Fruit fly (Drosophila melanogaster) Kc167 (cell line): ENCODE measurements around the gene CG4465.

Source experiments
- Myc ChIP-seq: fragments of >200 bp; optimal IDR thresholded peaks from 2 replicates; lab custom pipeline; 2017; ENCODE audit warnings: missing external identifiers
- Sin3A ChIP-seq: fragments of >200 bp; optimal IDR thresholded peaks from 2 replicates; lab custom pipeline; 2018; ENCODE audit warnings: missing external identifiers
- h ChIP-seq: fragments of >200 bp; optimal IDR thresholded peaks from 3 replicates; lab custom pipeline; 2018; ENCODE audit warnings: missing external identifiers
- insv ChIP-seq: fragments of >200 bp; optimal IDR thresholded peaks from 3 replicates; lab custom pipeline; 2018; ENCODE audit warnings: missing external identifiers
- psq ChIP-seq: fragments of >200 bp; optimal IDR thresholded peaks from 2 replicates; lab custom pipeline; 2017; ENCODE audit warnings: missing external identifiers
- ttk ChIP-seq: sonication (Bioruptor generic); optimal IDR thresholded peaks from 2 replicates; lab custom pipeline; 2017; ENCODE audit warnings: missing external identifiers

Gene CG4465

DNA sequence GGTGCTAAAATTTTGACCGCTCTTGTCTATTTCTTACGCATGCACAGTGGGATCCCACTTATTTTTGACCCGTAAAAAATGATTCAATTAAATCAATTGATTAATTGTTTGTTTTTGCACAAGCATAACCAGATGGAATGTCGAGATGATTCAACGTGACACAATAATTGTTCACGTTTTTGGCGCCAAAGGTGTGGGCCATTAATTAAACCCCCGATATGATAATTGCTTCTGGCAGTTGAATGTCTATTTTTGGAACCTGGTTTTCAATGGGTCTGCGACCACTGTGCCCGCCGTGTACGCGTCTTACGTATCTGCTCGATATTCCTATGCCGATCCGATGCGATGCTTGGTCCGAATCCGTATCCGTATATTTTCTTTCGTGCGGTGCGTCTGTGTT lies 25.6 kb downstream of the CG4465 start:
- TF ChIP-seq Sin3A (lab: Kevin White, UChicago) (no peak), insv (lab: Kevin White, UChicago) (no peak), h (lab: Kevin White, UChicago) (no peak), Myc (lab: Kevin White, UChicago) (no peak), ttk (lab: Kevin White, UChicago) (no peak), psq (lab: Kevin White, UChicago) (no peak)

DNA sequence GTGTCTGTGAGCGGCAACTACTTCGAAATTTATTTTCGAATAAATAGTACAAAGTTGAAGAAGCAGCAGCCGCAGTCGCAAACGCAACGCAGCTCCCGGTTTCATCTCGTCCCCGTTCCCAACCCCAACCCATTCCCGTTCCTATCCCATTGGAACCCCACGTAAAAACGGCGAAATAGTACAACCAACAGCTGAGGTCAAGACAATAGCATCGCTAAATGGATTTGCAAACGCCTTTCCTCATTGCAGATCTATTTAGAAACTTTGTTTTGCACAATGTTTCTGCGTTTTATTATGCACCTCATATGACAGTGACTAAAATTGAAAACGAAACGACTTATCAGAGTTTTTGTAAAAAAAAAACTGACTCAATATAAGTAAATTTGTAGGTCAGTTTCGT lies 26.3 kb downstream of the CG4465 start:
- TF ChIP-seq ttk (lab: Kevin White, UChicago) = no peak
- no peak for TF ChIP-seq insv (lab: Kevin White, UChicago)
- no peak for TF ChIP-seq psq (lab: Kevin White, UChicago)

DNA sequence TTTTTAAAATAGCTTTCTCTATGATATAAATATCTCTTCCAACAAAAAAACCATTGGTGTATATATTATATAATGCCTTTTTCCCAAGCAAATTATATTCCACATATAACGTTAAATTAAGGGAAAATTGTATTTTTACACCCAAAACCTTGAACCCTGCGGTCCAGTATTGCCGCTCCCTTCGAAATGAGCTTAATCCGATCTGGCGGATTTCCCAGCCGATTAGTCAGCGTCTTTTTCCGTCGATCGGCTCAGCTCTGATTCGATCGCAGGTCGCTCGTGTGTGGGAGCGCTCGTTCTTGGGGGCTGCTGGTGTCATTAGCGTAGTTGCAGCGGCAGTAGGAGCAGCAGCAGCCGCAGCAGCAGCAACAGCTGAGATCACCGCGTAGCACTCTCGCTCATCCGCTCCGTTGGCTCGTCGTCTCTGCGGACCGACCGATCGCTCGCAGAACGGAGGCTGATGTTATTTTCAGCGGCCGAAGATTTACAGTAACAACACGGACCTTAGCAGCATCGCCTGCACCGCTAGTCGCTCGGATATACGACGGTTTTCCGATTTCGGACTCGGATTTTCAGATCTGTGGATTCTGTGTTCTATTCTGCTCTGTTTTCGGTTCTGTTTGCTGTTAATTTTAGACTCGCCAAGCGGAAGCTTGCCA lies 27.2 kb downstream of the CG4465 start, which contains the start of gene CG4733:
Gene CG4733, plus strand, starts transcription at position 350 of the 659 bp plus-strand sequence.
- TF ChIP-seq h (lab: Kevin White, UChicago) (no peak), Sin3A (lab: Kevin White, UChicago) (no peak), Myc (lab: Kevin White, UChicago) (no peak), psq (lab: Kevin White, UChicago) (no peak), insv (lab: Kevin White, UChicago) (no peak), ttk (lab: Kevin White, UChicago) (no peak)

DNA sequence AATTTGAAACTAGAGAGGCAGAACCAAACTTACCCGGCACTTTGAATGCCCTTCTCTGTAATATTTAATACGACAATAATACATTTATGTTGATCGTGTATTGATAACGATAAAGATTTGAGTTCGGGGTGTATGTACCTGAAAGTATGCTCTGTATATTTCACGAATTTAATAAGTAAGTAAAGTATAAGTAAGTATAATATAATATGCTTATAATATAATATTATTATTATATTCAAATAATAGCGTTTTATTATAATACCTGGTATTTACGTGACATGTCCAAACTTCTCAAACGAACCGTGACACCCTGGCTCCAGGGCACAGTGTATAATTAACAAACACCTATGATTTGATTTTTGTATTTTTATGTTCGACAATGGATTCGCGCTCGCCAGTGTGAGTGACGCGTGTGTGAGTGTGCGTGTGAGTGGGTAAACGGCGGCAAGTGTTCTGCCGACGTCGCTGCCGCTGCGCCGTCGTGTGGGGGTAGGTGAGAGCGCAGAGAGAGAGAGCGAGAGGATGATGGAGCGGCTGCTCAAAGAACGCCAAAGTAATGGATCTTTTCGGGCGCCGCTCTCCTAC lies 27.9 kb downstream of the CG4465 start:
- no peak for TF ChIP-seq ttk (lab: Kevin White, UChicago)
- no peak for TF ChIP-seq Myc (lab: Kevin White, UChicago)
- TF ChIP-seq insv (lab: Kevin White, UChicago) = no peak
- no peak for TF ChIP-seq psq (lab: Kevin White, UChicago)
- TF ChIP-seq h (lab: Kevin White, UChicago) = no peak
- TF ChIP-seq Sin3A (lab: Kevin White, UChicago) = no peak

DNA sequence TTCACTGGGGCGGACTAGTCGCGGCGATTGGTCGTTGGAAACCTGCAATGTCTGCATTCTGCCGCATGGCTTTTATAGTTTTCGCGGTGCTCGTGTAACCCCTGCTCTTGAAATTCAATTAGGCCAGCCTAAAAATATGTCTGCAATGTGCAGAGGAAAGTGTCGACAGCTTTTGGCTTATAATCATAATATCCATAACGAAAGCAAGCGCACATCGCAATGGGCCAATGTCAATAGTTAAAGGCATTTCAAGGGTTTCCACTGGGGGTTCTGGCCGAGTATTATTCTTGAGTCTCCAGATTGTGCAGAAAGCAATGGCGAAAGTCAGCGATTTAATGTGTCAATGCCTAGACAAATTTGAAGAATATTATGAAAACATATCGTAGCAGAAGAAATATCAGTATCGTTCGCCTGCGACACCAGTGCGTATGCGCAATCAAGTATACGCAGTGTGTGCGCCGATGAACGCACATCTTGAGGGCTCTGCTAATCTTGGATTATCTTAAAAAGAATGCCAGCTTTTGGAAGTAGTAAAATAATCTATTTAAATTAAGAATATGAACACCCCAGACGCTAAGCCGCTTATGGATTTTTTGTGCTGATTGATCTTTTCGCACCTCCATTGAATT lies 29.4 kb downstream of the CG4465 start, which contains the start of gene ninaE:
Gene ninaE, minus strand, starts transcription at position 51 of the 629 bp plus-strand sequence.
- TF ChIP-seq psq (lab: Kevin White, UChicago) (no peak), ttk (lab: Kevin White, UChicago) (no peak), Myc (lab: Kevin White, UChicago) (no peak), h (lab: Kevin White, UChicago) (no peak), Sin3A (lab: Kevin White, UChicago) (no peak), insv (lab: Kevin White, UChicago) (no peak)

DNA sequence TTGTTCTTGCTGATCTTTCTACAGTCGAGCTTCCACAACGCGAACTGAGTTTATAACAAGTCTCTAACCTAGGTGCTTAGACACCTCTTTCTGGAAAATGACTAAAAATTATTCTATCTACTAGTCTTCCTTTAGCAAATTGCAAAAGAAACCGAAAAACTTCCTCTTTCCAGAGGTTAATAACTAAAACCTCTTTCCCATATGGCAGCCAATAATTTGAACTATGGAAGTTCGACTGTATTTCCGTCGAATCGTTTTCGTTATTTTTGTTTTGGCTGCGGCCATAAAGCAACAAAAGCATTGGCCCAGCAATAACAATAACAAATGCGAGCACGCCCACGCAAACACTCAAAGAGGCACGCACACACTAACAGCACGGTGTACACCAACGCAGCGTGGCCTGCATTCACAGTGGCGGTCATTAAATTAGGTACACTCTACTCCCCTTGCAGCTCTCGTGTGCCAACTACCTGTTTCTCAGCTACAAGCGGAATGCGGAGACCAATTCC lies 37.2 kb downstream of the CG4465 start:
- TF ChIP-seq Myc (lab: Kevin White, UChicago) = no peak
- TF ChIP-seq psq (lab: Kevin White, UChicago) = no peak
- TF ChIP-seq Sin3A (lab: Kevin White, UChicago) = no peak
- no peak for TF ChIP-seq h (lab: Kevin White, UChicago)
- no peak for TF ChIP-seq insv (lab: Kevin White, UChicago)
- no peak for TF ChIP-seq ttk (lab: Kevin White, UChicago)

DNA sequence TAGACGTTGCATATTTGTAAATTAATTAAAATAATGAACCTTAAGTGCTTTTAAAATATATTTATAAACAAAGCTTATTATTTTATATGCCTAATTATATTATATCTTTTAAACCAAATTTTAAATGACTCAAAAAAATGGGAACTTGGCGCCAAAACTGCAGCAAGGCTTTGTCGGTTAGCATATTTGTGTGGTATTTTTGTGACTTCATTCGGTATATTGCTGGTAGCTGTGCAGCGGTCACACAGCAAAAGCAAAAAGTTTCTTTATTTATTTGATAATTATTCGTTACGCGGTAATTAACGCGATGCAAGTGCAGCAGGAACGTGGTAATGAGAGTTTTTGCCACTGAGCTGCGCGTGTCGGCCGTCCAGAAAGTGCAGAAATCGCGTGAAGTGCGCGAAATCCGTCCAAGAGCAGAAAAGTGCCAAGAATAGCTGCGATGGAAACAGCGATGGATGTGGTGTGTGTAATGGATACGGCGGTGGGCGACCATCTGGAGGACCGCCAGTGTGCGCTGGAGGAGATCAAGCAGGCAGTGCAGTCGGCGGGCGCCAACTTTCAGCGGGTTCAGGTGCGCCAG lies 38.1 kb downstream of the CG4465 start, which contains the start of gene Ask1:
Gene Ask1, plus strand, starts transcription at position 250 of the 583 bp plus-strand sequence.
- no peak for TF ChIP-seq Myc (lab: Kevin White, UChicago)
- TF ChIP-seq h (lab: Kevin White, UChicago) = no peak
- TF ChIP-seq psq (lab: Kevin White, UChicago) = no peak
- TF ChIP-seq Sin3A (lab: Kevin White, UChicago) = no peak
- no peak for TF ChIP-seq ttk (lab: Kevin White, UChicago)
- TF ChIP-seq insv (lab: Kevin White, UChicago) = no peak

DNA sequence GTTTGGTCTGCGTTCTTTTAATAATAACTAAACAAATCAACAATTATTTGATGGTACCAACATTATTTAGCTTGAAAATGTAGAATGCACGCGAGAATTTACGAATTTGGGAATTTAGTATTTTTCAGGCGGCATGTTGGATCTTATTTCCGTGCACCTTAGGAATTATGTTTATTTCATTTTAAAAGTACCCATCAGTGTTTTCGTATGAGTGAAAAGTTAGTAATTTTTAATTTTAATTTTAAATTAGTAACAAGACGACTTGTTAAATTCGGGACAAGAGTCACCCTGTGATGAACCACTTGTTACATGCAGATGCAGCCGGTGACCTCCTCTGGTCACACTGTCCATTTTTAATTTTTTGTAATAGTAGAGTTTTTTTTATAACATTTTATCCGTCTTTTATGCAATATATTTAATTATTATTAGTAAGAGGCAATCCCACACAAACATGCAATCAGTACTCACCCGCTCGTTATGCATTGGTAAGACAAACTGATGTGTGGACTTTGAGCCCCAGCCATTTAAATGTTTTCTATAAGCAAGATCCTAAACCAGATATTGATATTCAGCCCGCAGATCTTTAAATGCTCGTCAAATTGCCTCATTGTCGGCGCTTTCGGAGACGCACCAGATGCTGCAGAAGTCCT lies 40.1 kb downstream of the CG4465 start, which contains the start of the genes CG17186 and Arc42:
Gene CG17186, minus strand, starts transcription at position 88 of the 650 bp plus-strand sequence.
Gene Arc42, plus strand, starts transcription at position 311 of the 650 bp plus-strand sequence.
- TF ChIP-seq ttk (lab: Kevin White, UChicago) (no peak), Sin3A (lab: Kevin White, UChicago) (no peak), h (lab: Kevin White, UChicago) (no peak), psq (lab: Kevin White, UChicago) (no peak), Myc (lab: Kevin White, UChicago) (no peak), insv (lab: Kevin White, UChicago) (no peak)

DNA sequence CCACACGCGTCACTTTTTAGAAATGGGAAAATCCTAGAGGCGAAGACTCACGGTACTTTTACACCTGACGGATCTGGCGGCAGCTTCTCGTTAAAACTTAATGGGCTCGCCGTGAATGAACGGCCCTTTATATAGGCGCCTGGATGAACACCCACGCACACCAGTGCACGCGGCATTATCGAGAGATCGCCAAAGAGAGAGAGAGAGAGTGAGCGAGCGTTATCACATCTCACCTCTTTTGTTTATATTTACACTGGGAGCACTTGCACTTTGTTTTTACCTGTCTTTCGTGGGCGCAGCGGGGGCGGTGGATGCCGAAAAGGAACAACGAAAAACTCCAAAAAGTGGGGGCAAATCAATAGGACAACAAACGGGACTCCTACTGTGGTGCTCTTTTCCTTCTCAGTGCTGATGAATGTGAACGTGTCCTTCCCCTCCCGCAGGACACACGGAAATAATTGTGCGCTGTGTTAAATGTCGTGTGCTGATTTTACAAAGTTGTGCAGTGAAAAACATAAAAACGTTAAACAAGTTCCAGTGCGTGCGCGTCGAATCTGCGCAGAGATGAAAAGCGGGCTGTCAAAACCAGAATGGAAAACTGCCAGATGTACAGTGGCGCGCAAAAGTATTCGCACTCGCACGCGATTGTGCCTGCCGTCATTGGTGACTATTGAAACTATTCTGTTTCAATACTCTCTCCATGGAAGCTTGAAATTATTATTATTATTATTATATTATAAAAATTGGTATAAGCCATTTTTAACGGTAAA lies 42.3 kb downstream of the CG4465 start, which contains the start of gene Mrp5:
Gene Mrp5, minus strand, starts transcription at position 561 of the 770 bp plus-strand sequence.
- TF ChIP-seq h (lab: Kevin White, UChicago) = no peak
- TF ChIP-seq Sin3A (lab: Kevin White, UChicago) = no peak
- no peak for TF ChIP-seq Myc (lab: Kevin White, UChicago)
- no peak for TF ChIP-seq psq (lab: Kevin White, UChicago)
- no peak for TF ChIP-seq insv (lab: Kevin White, UChicago)
